Worm (Caenorhabditis elegans) whole organism, late embryonic: ENCODE results near the gene col-169.

Experiments used
- C38D4.7 ChIP-seq: fragments of 200-800 bp; sonication (Bioruptor generic); optimal IDR thresholded peaks from 2 replicates; lab custom pipeline; 2018; ENCODE audit warnings: mild to moderate bottlenecking, missing genetic modification characterization, moderate library complexity, missing compliant biosample characterization
- ahr-1 ChIP-seq: sonication (generic microtip); optimal IDR thresholded peaks from 2 replicates; lab custom pipeline; 2016; ENCODE audit warnings: missing genetic modification characterization, missing compliant biosample characterization
- ama-1 ChIP-seq: fragments of 150-350 bp; optimal IDR thresholded peaks from 2 replicates; lab custom pipeline; 2014
- ceh-18 ChIP-seq: sonication (generic microtip); optimal IDR thresholded peaks from 2 replicates; lab custom pipeline; 2016; ENCODE audit warnings: missing genetic modification characterization, missing compliant biosample characterization
- ceh-19 ChIP-seq: fragments of 200-800 bp; sonication (Bioruptor generic); optimal IDR thresholded peaks from 2 replicates; lab custom pipeline; 2018; ENCODE audit warnings: mild to moderate bottlenecking, missing genetic modification characterization, missing compliant biosample characterization
- ceh-2 ChIP-seq: sonication (generic microtip); optimal IDR thresholded peaks from 2 replicates; lab custom pipeline; 2016; ENCODE audit warnings: missing genotype, missing genetic modification characterization, missing compliant biosample characterization
- ceh-34 ChIP-seq: sonication (generic microtip); optimal IDR thresholded peaks from 2 replicates; lab custom pipeline; 2016; ENCODE audit warnings: mild to moderate bottlenecking, missing genetic modification characterization, missing compliant biosample characterization
- ceh-45 ChIP-seq: fragments of 200-800 bp; sonication (Bioruptor generic); IDR thresholded peaks from 2 replicates; pipeline ENCODE4 v1.3.6; 2022; ENCODE audit warnings: missing genetic modification reagents, missing genetic modification characterization, missing compliant biosample characterization
- ceh-48 ChIP-seq: sonication (generic microtip); optimal IDR thresholded peaks from 2 replicates; lab custom pipeline; 2016; ENCODE audit warnings: missing genetic modification characterization, inconsistent platforms, missing compliant biosample characterization
- ceh-6 ChIP-seq: fragments of 200-800 bp; sonication (Bioruptor generic); optimal IDR thresholded peaks from 2 replicates; lab custom pipeline; 2018; ENCODE audit warnings: mild to moderate bottlenecking, missing genetic modification characterization, missing compliant biosample characterization
- ceh-9 ChIP-seq: sonication (generic microtip); optimal IDR thresholded peaks from 2 replicates; lab custom pipeline; 2016; ENCODE audit warnings: mild to moderate bottlenecking, missing genetic modification characterization, inconsistent platforms, missing compliant biosample characterization
- che-1 ChIP-seq: sonication (generic microtip); optimal IDR thresholded peaks from 2 replicates; lab custom pipeline; 2016; ENCODE audit warnings: mild to moderate bottlenecking, missing genetic modification characterization, missing compliant biosample characterization
- dmd-4 ChIP-seq: sonication (generic microtip); optimal IDR thresholded peaks from 2 replicates; lab custom pipeline; 2016; ENCODE audit warnings: borderline replicate concordance, missing genetic modification characterization, missing compliant biosample characterization
- ets-4 ChIP-seq: sonication (generic microtip); optimal IDR thresholded peaks from 2 replicates; lab custom pipeline; 2016; ENCODE audit warnings: missing genetic modification characterization, missing compliant biosample characterization
- fax-1 ChIP-seq: sonication (generic microtip); optimal IDR thresholded peaks from 2 replicates; lab custom pipeline; 2016; ENCODE audit warnings: missing genotype, missing genetic modification characterization, missing compliant biosample characterization
- fkh-6 ChIP-seq: sonication (generic microtip); optimal IDR thresholded peaks from 2 replicates; lab custom pipeline; 2016; ENCODE audit warnings: missing genetic modification characterization, missing compliant biosample characterization
- hlh-15 ChIP-seq: sonication (generic microtip); optimal IDR thresholded peaks from 2 replicates; lab custom pipeline; 2016; ENCODE audit warnings: missing genetic modification characterization, missing compliant biosample characterization
- hlh-30 ChIP-seq: sonication (generic microtip); optimal IDR thresholded peaks from 2 replicates; lab custom pipeline; 2017; ENCODE audit warnings: antibody characterized with exemption, missing genetic modification characterization, missing compliant biosample characterization; ENCODE audit not compliant: insufficient read depth
- hlh-6 ChIP-seq: sonication (generic microtip); optimal IDR thresholded peaks from 2 replicates; lab custom pipeline; 2016; ENCODE audit warnings: missing genotype, missing genetic modification characterization, missing compliant biosample characterization
- hlh-8 ChIP-seq: sonication (generic microtip); optimal IDR thresholded peaks from 2 replicates; lab custom pipeline; 2016; ENCODE audit warnings: missing genotype, missing genetic modification characterization, missing compliant biosample characterization
- madf-2 ChIP-seq: sonication (generic microtip); optimal IDR thresholded peaks from 2 replicates; lab custom pipeline; 2017; ENCODE audit warnings: missing genetic modification characterization, missing compliant biosample characterization
- mec-3 ChIP-seq: sonication (generic microtip); optimal IDR thresholded peaks from 2 replicates; lab custom pipeline; 2016; ENCODE audit warnings: borderline replicate concordance, missing genetic modification characterization, missing compliant biosample characterization
- nfya-1 ChIP-seq: sonication (generic microtip); optimal IDR thresholded peaks from 2 replicates; lab custom pipeline; 2017; ENCODE audit warnings: missing genetic modification characterization, mild to moderate bottlenecking, missing compliant biosample characterization, antibody characterized with exemption, moderate library complexity
- npax-4 ChIP-seq: sonication (generic microtip); optimal IDR thresholded peaks from 2 replicates; lab custom pipeline; 2016; ENCODE audit warnings: missing genetic modification characterization, missing compliant biosample characterization
- pat-9 ChIP-seq: fragments of 200-800 bp; sonication (Bioruptor generic); optimal IDR thresholded peaks from 2 replicates; lab custom pipeline; 2018; ENCODE audit warnings: mild to moderate bottlenecking, missing genetic modification characterization, moderate library complexity, missing compliant biosample characterization
- pax-1 ChIP-seq: fragments of 150-350 bp; optimal IDR thresholded peaks from 2 replicates; lab custom pipeline; 2014; ENCODE audit warnings: missing biosample characterization, missing genetic modification characterization
- rnt-1 ChIP-seq: sonication (generic microtip); optimal IDR thresholded peaks from 2 replicates; lab custom pipeline; 2016; ENCODE audit warnings: missing genetic modification characterization, missing compliant biosample characterization
- sox-4 ChIP-seq: sonication (generic microtip); optimal IDR thresholded peaks from 2 replicates; lab custom pipeline; 2017; ENCODE audit warnings: mild to moderate bottlenecking, missing genetic modification characterization, inconsistent platforms, missing compliant biosample characterization
- syd-9 ChIP-seq: sonication (generic microtip); optimal IDR thresholded peaks from 2 replicates; lab custom pipeline; 2016; ENCODE audit warnings: mild to moderate bottlenecking, missing genetic modification characterization, moderate library complexity, missing compliant biosample characterization
- tbx-7 ChIP-seq: sonication (generic microtip); optimal IDR thresholded peaks from 2 replicates; lab custom pipeline; 2016; ENCODE audit warnings: missing genotype, missing genetic modification characterization, missing compliant biosample characterization
- ttx-3 ChIP-seq: sonication (generic microtip); optimal IDR thresholded peaks from 2 replicates; lab custom pipeline; 2016; ENCODE audit warnings: missing genetic modification reagents, missing genetic modification characterization, missing compliant biosample characterization
- unc-55 ChIP-seq: sonication (generic microtip); optimal IDR thresholded peaks from 2 replicates; lab custom pipeline; 2017; ENCODE audit warnings: missing biosample characterization, missing genetic modification reagents, missing genetic modification characterization
- unc-86 ChIP-seq: sonication (generic microtip); optimal IDR thresholded peaks from 2 replicates; lab custom pipeline; 2016; ENCODE audit warnings: missing genetic modification characterization, missing compliant biosample characterization
- zip-5 ChIP-seq: sonication (generic microtip); optimal IDR thresholded peaks from 2 replicates; lab custom pipeline; 2016; ENCODE audit warnings: missing genetic modification characterization, missing compliant biosample characterization
- ztf-16 ChIP-seq: sonication (generic microtip); optimal IDR thresholded peaks from 2 replicates; lab custom pipeline; 2017; ENCODE audit warnings: missing genetic modification characterization, missing compliant biosample characterization

Gene col-169

ce11 chrX:6299641-6300240 lies 29.2 kb upstream of the col-169 start, which contains the start of gene cest-16:
cest-16 (plus strand) TSS chrX:6299942.
- TF ChIP-seq ceh-2 (tag; lab: Kevin White, UChicago), result no peak
- peak; percentile 54 for TF ChIP-seq unc-55 (GFP tag; lab: Kevin White, UChicago)

- TF ChIP-seq ama-1 (lab: Kevin White, UChicago) (no peak), nfya-1 (tag; lab: Kevin White, UChicago) (no peak), tbx-7 (tag; lab: Kevin White, UChicago) (no peak), unc-55 (GFP tag; lab: Kevin White, UChicago) (no peak), ceh-45 (GFP tag; lab: Robert Waterston, UW) (no peak), pat-9 (tag; lab: Kevin White, UChicago) (no peak), ceh-34 (tag; lab: Kevin White, UChicago) (no peak), sox-4 (tag; lab: Kevin White, UChicago) (no peak), fax-1 (no peak), ahr-1 (tag; lab: Kevin White, UChicago) (no peak), ceh-2 (tag; lab: Kevin White, UChicago) (no peak), ttx-3 (no peak), C38D4.7 (GFP tag; lab: Kevin White, UChicago) (no peak), che-1 (tag; lab: Kevin White, UChicago) (no peak), fkh-6 (no peak), hlh-15 (tag; lab: Kevin White, UChicago) (no peak), ztf-16 (tag; lab: Kevin White, UChicago) (no peak)
- TF ChIP-seq, all 69 proteins: peak for 0
Measured at ce11 chrX:6311391-6311790, 17.6 kb upstream of the col-169 start, which contains the start of gene npr-38. npr-38 (plus strand) TSS chrX:6311691.

ce11 chrX:6318803-6319202 lies 10.2 kb upstream of the col-169 start:
- no peak for TF ChIP-seq dmd-4 (tag; lab: Kevin White, UChicago)
- no peak for TF ChIP-seq madf-2 (tag; lab: Kevin White, UChicago)
- TF ChIP-seq ceh-48 (tag; lab: Kevin White, UChicago), result no peak
- TF ChIP-seq syd-9 (tag; lab: Kevin White, UChicago), result no peak
- no peak for TF ChIP-seq rnt-1
- TF ChIP-seq fkh-6, result no peak
- TF ChIP-seq ceh-19, result no peak
- TF ChIP-seq ztf-16 (tag; lab: Kevin White, UChicago), result no peak
- no peak for TF ChIP-seq ceh-34 (tag; lab: Kevin White, UChicago)

ce11 chrX:6319546-6319945 lies 9.4 kb upstream of the col-169 start, which contains the start of gene chtb-3:
chtb-3 (minus strand) TSS chrX:6319646.
- TF ChIP-seq ceh-18 (tag; lab: Kevin White, UChicago) (no peak), nfya-1 (tag; lab: Kevin White, UChicago) (no peak), ceh-6 (GFP tag; lab: Kevin White, UChicago) (no peak), unc-55 (GFP tag; lab: Kevin White, UChicago) (no peak), fkh-6 (no peak), ceh-2 (tag; lab: Kevin White, UChicago) (no peak), ahr-1 (tag; lab: Kevin White, UChicago) (no peak), zip-5 (tag; lab: Kevin White, UChicago) (no peak), hlh-30 (no peak)
- TF ChIP-seq, all 69 proteins: peak for 0

ce11 chrX:6320887-6321286 lies 8.1 kb upstream of the col-169 start:
- TF ChIP-seq rnt-1 (no peak), ceh-45 (GFP tag; lab: Robert Waterston, UW) (no peak), pax-1 (tag; lab: Kevin White, UChicago) (no peak), madf-2 (tag; lab: Kevin White, UChicago) (no peak), npax-4 (no peak), hlh-8 (tag; lab: Kevin White, UChicago) (no peak), hlh-6 (tag; lab: Kevin White, UChicago) (no peak), mec-3 (tag; lab: Kevin White, UChicago) (no peak), zip-5 (tag; lab: Kevin White, UChicago) (no peak), unc-86 (tag; lab: Kevin White, UChicago) (no peak), che-1 (tag; lab: Kevin White, UChicago) (no peak), ceh-9 (tag; lab: Kevin White, UChicago) (no peak), hlh-15 (tag; lab: Kevin White, UChicago) (no peak), ets-4 (tag; lab: Kevin White, UChicago) (no peak), dmd-4 (tag; lab: Kevin White, UChicago) (no peak)
